Fruit fly (Drosophila melanogaster) Kc167 (cell line): ENCODE results near the gene CG42590.

Experiments
- psq ChIP-seq: fragments of >200 bp; optimal IDR thresholded peaks from 2 replicates; lab custom pipeline; 2017; ENCODE audit warnings: missing external identifiers
- ttk ChIP-seq: sonication (Bioruptor generic); optimal IDR thresholded peaks from 2 replicates; lab custom pipeline; 2017; ENCODE audit warnings: missing external identifiers

dm6 chr3L:8074944-8075343 is 5.9 kb upstream of the CG42590 start:
- no peak for TF ChIP-seq psq (lab: Kevin White, UChicago)
- no peak for TF ChIP-seq ttk (lab: Kevin White, UChicago)
